Fruit fly (Drosophila melanogaster): ENCODE results near the gene RpS4.

The RpS4 gene

dm6 chr3L:13015195-13015822 lies 26.2 kb upstream of the RpS4 start, which contains the start of gene MICAL-like (continued):
- TF ChIP-seq insv (GFP tag; optimal IDR thresholded peaks at IDR 0.05), result peak in 1 of 2 experiments; percentile 89
- no peak for TF ChIP-seq repo (GFP tag; optimal IDR thresholded peaks at IDR 0.05)
- TF ChIP-seq al (GFP tag; IDR thresholded peaks at IDR 0.05), result peak; percentile 40; the same call in 1 of the 2 replicates
- TF ChIP-seq CG15269 (tag; optimal IDR thresholded peaks at IDR 0.05), result no peak
- TF ChIP-seq CG33213 (GFP tag; optimal IDR thresholded peaks at IDR 0.05), result peak; percentile 45
- no peak for TF ChIP-seq maf-S (GFP tag; optimal IDR thresholded peaks at IDR 0.05)
- TF ChIP-seq Atf3 (GFP tag; optimal IDR thresholded peaks at IDR 0.05), result peak; percentile 18
- TF ChIP-seq Ptx1 (GFP tag; IDR thresholded peaks at IDR 0.05), result peak; percentile 37
- TF ChIP-seq CG33557 (GFP tag; optimal IDR thresholded peaks at IDR 0.05), result no peak
- TF ChIP-seq chn (GFP tag; optimal IDR thresholded peaks at IDR 0.05), result peak; percentile 5
- peak; percentile 40 for TF ChIP-seq ranshi (GFP tag; IDR thresholded peaks at IDR 0.05)
- no peak for TF ChIP-seq p53 (GFP tag; optimal IDR thresholded peaks at IDR 0.05)
- no peak for TF ChIP-seq cas (GFP tag; IDR thresholded peaks at IDR 0.05)
- TF ChIP-seq jigr1 (GFP tag; IDR thresholded peaks at IDR 0.05), result 0 out of 3 replicates have a peak, but pooled peaks have one; percentile 26
- TF ChIP-seq kay (GFP tag; optimal IDR thresholded peaks at IDR 0.05), result peak; percentile 79
- TF ChIP-seq Atf6 (GFP tag; IDR thresholded peaks at IDR 0.05), result 0 out of 2 replicates have a peak, but pooled peaks have one; percentile 14
- peak; percentile 13 for TF ChIP-seq CG5245 (GFP tag; optimal IDR thresholded peaks at IDR 0.05)
- peak; percentile 72; the same call in 1 of the 2 replicates for TF ChIP-seq tna (GFP tag; IDR thresholded peaks at IDR 0.05; ENCODE audit: partially characterized antibody)
- TF ChIP-seq amos (GFP tag; IDR thresholded peaks at IDR 0.05; ENCODE audit: partially characterized antibody), result peak; percentile 73
- no peak for TF ChIP-seq Rx (GFP tag; IDR thresholded peaks at IDR 0.05)
- TF ChIP-seq CG6791 (GFP tag; IDR thresholded peaks at IDR 0.05; ENCODE audit: partially characterized antibody), result peak; percentile 77
- TF ChIP-seq CG34422 (GFP tag; IDR thresholded peaks at IDR 0.05), result peak; percentile 27; the same call in 1 of the 3 replicates
- TF ChIP-seq croc (GFP tag; conservative IDR thresholded peaks at IDR 0.05), result no peak
- no peak for TF ChIP-seq dmrt99B (tag; optimal IDR thresholded peaks at IDR 0.05)
- no peak for TF ChIP-seq prd (optimal IDR thresholded peaks at IDR 0.05)
- peak; percentile 51; the same call in 1 of the 3 replicates for TF ChIP-seq prd (GFP tag; IDR thresholded peaks at IDR 0.05)
- no peak for TF ChIP-seq CG32767 (GFP tag; IDR thresholded peaks at IDR 0.05)
- no peak for TF ChIP-seq MTF-1 (GFP tag; optimal IDR thresholded peaks at IDR 0.05; ENCODE audit: borderline replicate concordance)
- no peak for TF ChIP-seq Dip3 (GFP tag; optimal IDR thresholded peaks at IDR 0.05)
- no peak for TF ChIP-seq CG4424 (GFP tag; optimal IDR thresholded peaks at IDR 0.05)
- peak; percentile 47 for TF ChIP-seq CG8290 (GFP tag; optimal IDR thresholded peaks at IDR 0.05)
- TF ChIP-seq CG8290 (tag; optimal IDR thresholded peaks at IDR 0.05), result peak; percentile 14 to 26
- peak; percentile 54 for TF ChIP-seq mam (GFP tag; optimal IDR thresholded peaks at IDR 0.05)
- TF ChIP-seq odd (GFP tag; optimal IDR thresholded peaks at IDR 0.05), result no peak
- peak; percentile 27 for TF ChIP-seq HmgZ (tag; optimal IDR thresholded peaks at IDR 0.05)
- no peak for TF ChIP-seq Dfd (GFP tag; optimal IDR thresholded peaks at IDR 0.05)
- TF ChIP-seq Antp (GFP tag; optimal IDR thresholded peaks at IDR 0.05), result peak; percentile 47
- TF ChIP-seq CG14710 (tag; optimal IDR thresholded peaks at IDR 0.05), result peak; percentile 78
- 0 out of 2 replicates have a peak, but pooled peaks have one; percentile 10 for TF ChIP-seq CG1024 (GFP tag; IDR thresholded peaks at IDR 0.05)
- TF ChIP-seq zfh2 (GFP tag; optimal IDR thresholded peaks at IDR 0.05), result peak; percentile 50
- peak; percentile 70 for TF ChIP-seq CG9932 (GFP tag; IDR thresholded peaks at IDR 0.05)
- TF ChIP-seq Dad (GFP tag; optimal IDR thresholded peaks at IDR 0.05), result peak; percentile 26
- peak; percentile 94 for TF ChIP-seq Dll (GFP tag; IDR thresholded peaks at IDR 0.05; ENCODE audit: partially characterized antibody)
- TF ChIP-seq CG16863 (GFP tag; optimal IDR thresholded peaks at IDR 0.05), result no peak
- peak; percentile 56; the same call in 1 of the 3 replicates for TF ChIP-seq ci (GFP tag; IDR thresholded peaks at IDR 0.05)
- TF ChIP-seq ssp (GFP tag; IDR thresholded peaks at IDR 0.05), result peak; percentile 61
- TF ChIP-seq CG17612 (GFP tag; IDR thresholded peaks at IDR 0.05), result no peak
- no peak for TF ChIP-seq CG6854 (GFP tag; optimal IDR thresholded peaks at IDR 0.05)
- TF ChIP-seq CG14050 (GFP tag; IDR thresholded peaks at IDR 0.05), result no peak
- TF ChIP-seq klu (GFP tag; IDR thresholded peaks at IDR 0.05), result no peak
- peak; percentile 72 for TF ChIP-seq bbx (GFP tag; IDR thresholded peaks at IDR 0.05; ENCODE audit: partially characterized antibody)
